Worm (Caenorhabditis elegans) whole organism, L1 larva: ENCODE results near the gene nphp-2.

ENCODE experiments used
- ceh-82 ChIP-seq, 3 experiments: fragments of 150-350 bp in 1 of 3; sonication (generic microtip) in 2 of 3; optimal IDR thresholded peaks; 2 replicates each; lab custom pipeline; 2014 to 2017; ENCODE audit warnings: missing biosample characterization in 3 of 3, missing genetic modification characterization in 3 of 3
- nhr-76 ChIP-seq: sonication (generic microtip); optimal IDR thresholded peaks from 2 replicates; lab custom pipeline; 2017; ENCODE audit warnings: missing biosample characterization, missing genetic modification characterization
- nhr-77 ChIP-seq: fragments of 150-350 bp; optimal IDR thresholded peaks from 2 replicates; lab custom pipeline; 2014; ENCODE audit warnings: missing biosample characterization, missing genetic modification characterization
- unc-62 ChIP-seq: fragments of 150-350 bp; optimal IDR thresholded peaks from 2 replicates; lab custom pipeline; 2014; ENCODE audit warnings: missing biosample characterization, missing genetic modification reagents, missing genetic modification characterization

- TF ChIP-seq nhr-76, result no peak
- TF ChIP-seq ceh-82 (tag; optimal IDR thresholded peaks at IDR 0.05; lab: Kevin White, UChicago), result no peak
- TF ChIP-seq unc-62 (GFP tag; lab: Kevin White, UChicago), result no peak
- no peak for TF ChIP-seq nhr-77 (tag; lab: Kevin White, UChicago)
Observed at ce11 chrV:1935494-1935893, 39.9 kb downstream of the nphp-2 start.
